Worm (Caenorhabditis elegans) whole organism, young adult: ENCODE results near the gene M176.11.

Source experiments
- B0019.2 ChIP-seq: fragments of 200-800 bp; sonication (Bioruptor generic); conservative IDR thresholded peaks from 2 replicates; pipeline ENCODE4 v1.3.6; 2022; ENCODE audit warnings: missing genetic modification reagents, missing genetic modification characterization, missing compliant biosample characterization
- B0261.1 ChIP-seq: sonication (generic microtip); optimal IDR thresholded peaks from 2 replicates; lab custom pipeline; 2016; ENCODE audit warnings: mild to moderate bottlenecking, missing genetic modification characterization, moderate library complexity, missing compliant biosample characterization
- K12H6.12 ChIP-seq: fragments of 200-800 bp; sonication (Bioruptor generic); optimal IDR thresholded peaks from 2 replicates; lab custom pipeline; 2018; ENCODE audit warnings: mild to moderate bottlenecking, missing genetic modification characterization, missing compliant biosample characterization
- T26A5.8 ChIP-seq: sonication (generic microtip); optimal IDR thresholded peaks from 2 replicates; lab custom pipeline; 2016; ENCODE audit warnings: missing genetic modification characterization, missing compliant biosample characterization
- Y53F4B.3 ChIP-seq: fragments of 200-800 bp; sonication (Bioruptor generic); IDR thresholded peaks from 2 replicates; pipeline ENCODE4 v1.3.6; 2022; ENCODE audit warnings: missing genetic modification reagents, missing genetic modification characterization, missing compliant biosample characterization
- Y53G8AR.9 ChIP-seq: fragments of 200-800 bp; sonication (Bioruptor generic); conservative IDR thresholded peaks from 2 replicates; pipeline ENCODE4 v1.3.6; 2022; ENCODE audit warnings: missing genetic modification reagents, missing genetic modification characterization, missing compliant biosample characterization
- athp-1 ChIP-seq: sonication (generic microtip); optimal IDR thresholded peaks from 2 replicates; lab custom pipeline; 2017; ENCODE audit warnings: mild to moderate bottlenecking, missing genetic modification characterization, missing compliant biosample characterization
- ccch-3 ChIP-seq: fragments of 200-800 bp; sonication (Bioruptor generic); optimal IDR thresholded peaks from 2 replicates; lab custom pipeline; 2018; ENCODE audit warnings: mild to moderate bottlenecking, missing genetic modification characterization, missing compliant biosample characterization
- cebp-1 ChIP-seq, 2 experiments: fragments of 200-800 bp in 1 of 2; sonication (Bioruptor generic) in 1 of 2; sonication (generic microtip) in 1 of 2; IDR thresholded peaks in 1 of 2; optimal IDR thresholded peaks in 1 of 2; 2 replicates each; pipeline versions ENCODE4 v1.3.6 to Lab custom; 2017 to 2022; ENCODE audit warnings: missing compliant biosample characterization in 2 of 2, missing genetic modification characterization in 2 of 2, mild to moderate bottlenecking in 1 of 2, missing genetic modification reagents in 1 of 2, moderate library complexity in 1 of 2
- ceh-100 ChIP-seq: fragments of 200-800 bp; sonication (Bioruptor generic); IDR thresholded peaks from 2 replicates; pipeline ENCODE4 v1.3.6; 2022; ENCODE audit warnings: missing genetic modification reagents, missing genetic modification characterization, missing compliant biosample characterization
- ceh-58 ChIP-seq: fragments of 200-800 bp; sonication (Bioruptor generic); IDR thresholded peaks from 2 replicates; pipeline ENCODE4 v1.3.6; 2022; ENCODE audit warnings: missing genetic modification characterization, missing compliant biosample characterization
- ceh-79 ChIP-seq: sonication (generic microtip); optimal IDR thresholded peaks from 2 replicates; lab custom pipeline; 2017; ENCODE audit warnings: mild to moderate bottlenecking, missing genetic modification characterization, missing compliant biosample characterization
- dpff-1 ChIP-seq: sonication (generic microtip); optimal IDR thresholded peaks from 2 replicates; lab custom pipeline; 2017; ENCODE audit warnings: mild to moderate bottlenecking, missing genetic modification characterization, missing compliant biosample characterization
- dpl-1 ChIP-seq: fragments of 150-350 bp; optimal IDR thresholded peaks from 2 replicates; lab custom pipeline; 2014; ENCODE audit warnings: missing biosample characterization, missing genetic modification reagents, missing genetic modification characterization
- ekl-4 ChIP-seq: fragments of 200-800 bp; sonication (Bioruptor generic); IDR thresholded peaks from 2 replicates; pipeline ENCODE4 v1.3.6; 2022; ENCODE audit warnings: missing genetic modification reagents, missing genetic modification characterization, missing compliant biosample characterization
- him-1 ChIP-seq: sonication (generic microtip); optimal IDR thresholded peaks from 2 replicates; lab custom pipeline; 2016; ENCODE audit warnings: missing genotype, missing genetic modification reagents, missing genetic modification characterization, missing compliant biosample characterization
- lin-40 ChIP-seq: sonication (generic microtip); optimal IDR thresholded peaks from 2 replicates; lab custom pipeline; 2016; ENCODE audit warnings: missing genetic modification characterization, mild to moderate bottlenecking, missing compliant biosample characterization, missing genotype, missing genetic modification reagents
- lsl-1 ChIP-seq: fragments of 200-800 bp; sonication (Bioruptor generic); optimal IDR thresholded peaks from 2 replicates; lab custom pipeline; 2018; ENCODE audit warnings: mild to moderate bottlenecking, missing genetic modification characterization, moderate library complexity, missing compliant biosample characterization
- madf-10 ChIP-seq: sonication (generic microtip); optimal IDR thresholded peaks from 2 replicates; lab custom pipeline; 2016; ENCODE audit warnings: mild to moderate bottlenecking, missing genetic modification characterization, missing compliant biosample characterization
- madf-3 ChIP-seq: fragments of 200-800 bp; sonication (Bioruptor generic); IDR thresholded peaks from 2 replicates; pipeline ENCODE4 v1.3.6; 2022; ENCODE audit warnings: missing genetic modification reagents, missing genetic modification characterization, missing compliant biosample characterization
- mel-28 ChIP-seq: sonication (generic microtip); optimal IDR thresholded peaks from 2 replicates; lab custom pipeline; 2016; ENCODE audit warnings: borderline replicate concordance, mild to moderate bottlenecking, missing genetic modification characterization, missing compliant biosample characterization
- nhr-179 ChIP-seq: sonication (generic microtip); optimal IDR thresholded peaks from 2 replicates; lab custom pipeline; 2016; ENCODE audit warnings: mild to moderate bottlenecking, missing genetic modification characterization, missing compliant biosample characterization
- nhr-80 ChIP-seq: sonication (generic microtip); optimal IDR thresholded peaks from 2 replicates; lab custom pipeline; 2016; ENCODE audit warnings: missing genetic modification characterization, missing compliant biosample characterization
- nhr-90 ChIP-seq: sonication (generic microtip); optimal IDR thresholded peaks from 2 replicates; lab custom pipeline; 2016; ENCODE audit warnings: missing genotype, mild to moderate bottlenecking, missing genetic modification characterization, missing compliant biosample characterization
- pbrm-1 ChIP-seq: fragments of 200-800 bp; sonication (Bioruptor generic); IDR thresholded peaks from 2 replicates; pipeline ENCODE4 v1.3.6; 2022; ENCODE audit warnings: missing genetic modification reagents, missing genetic modification characterization, missing compliant biosample characterization
- rcor-1 ChIP-seq: fragments of 200-800 bp; sonication (Bioruptor generic); IDR thresholded peaks from 2 replicates; pipeline ENCODE4 v1.3.6; 2022; ENCODE audit warnings: missing genetic modification reagents, missing genetic modification characterization, missing compliant biosample characterization
- rec-8 ChIP-seq, 2 experiments: sonication (generic microtip); optimal IDR thresholded peaks; 2 replicates each; lab custom pipeline; 2016; ENCODE audit warnings: mild to moderate bottlenecking in 2 of 2, missing genetic modification characterization in 2 of 2, missing genetic modification reagents in 2 of 2, missing genotype in 2 of 2, missing biosample characterization in 1 of 2, missing compliant biosample characterization in 1 of 2, moderate library complexity in 1 of 2
- snpc-3.4 ChIP-seq: sonication (generic microtip); optimal IDR thresholded peaks from 2 replicates; lab custom pipeline; 2017; ENCODE audit warnings: missing genetic modification characterization, mild to moderate bottlenecking, missing compliant biosample characterization, antibody characterized with exemption, moderate library complexity, missing genotype, missing genetic modification reagents
- unc-130 ChIP-seq: sonication (generic microtip); optimal IDR thresholded peaks from 2 replicates; lab custom pipeline; 2016; ENCODE audit warnings: missing genetic modification reagents, missing genetic modification characterization, missing compliant biosample characterization
- zim-3 ChIP-seq: sonication (generic microtip); optimal IDR thresholded peaks from 2 replicates; lab custom pipeline; 2017; ENCODE audit warnings: mild to moderate bottlenecking, missing genetic modification characterization, moderate library complexity, missing compliant biosample characterization

M176.11 gene

ce11 chrII:9418065-9418567 is 4.0 kb upstream of the M176.11 start, which contains the start of the genes M176.4 and M176.16:
TSS of gene M176.4 (plus strand) at chrII:9418365.
TSS of gene M176.16 (plus strand) at chrII:9418517.
- TF ChIP-seq unc-130, result no peak
- TF ChIP-seq madf-10 (tag; lab: Kevin White, UChicago), result no peak
- TF ChIP-seq nhr-80 (tag; lab: Kevin White, UChicago), result peak; percentile 53

DNA sequence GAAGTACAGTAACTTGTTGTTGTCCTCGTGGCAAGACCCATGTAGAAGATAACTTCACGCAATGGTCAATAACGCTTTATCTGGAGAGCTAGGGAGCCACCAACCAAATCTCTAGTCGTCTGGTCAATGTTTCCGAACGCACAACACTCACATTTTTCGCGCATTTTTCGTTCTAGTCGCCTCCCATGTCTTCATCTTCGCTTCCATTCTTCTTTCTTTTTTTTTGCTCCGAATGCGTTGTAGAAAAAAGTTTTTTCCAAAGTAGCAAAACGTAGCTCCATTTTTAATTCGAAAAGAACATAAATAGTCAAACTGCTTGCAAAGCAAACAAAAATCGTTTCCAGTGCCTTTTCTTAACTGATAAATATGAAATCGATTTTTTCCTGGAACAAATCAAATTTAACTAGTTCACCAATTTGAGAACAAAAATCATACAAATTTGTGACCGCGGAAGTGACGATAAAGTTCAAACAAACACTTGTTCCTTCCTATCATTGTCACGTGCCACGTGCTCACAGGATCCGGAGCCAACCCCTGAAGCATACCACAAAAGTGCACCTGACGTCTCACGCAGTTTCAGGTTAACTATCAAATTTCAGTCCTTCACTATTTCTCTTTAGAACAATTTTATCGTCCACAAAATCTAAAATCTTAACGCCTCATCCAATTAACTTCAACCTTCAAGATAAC is 3.1 kb upstream of the M176.11 start:
- no peak for TF ChIP-seq ekl-4 (GFP tag; lab: Robert Waterston, UW)
- peak; percentile 28 for TF ChIP-seq nhr-80 (tag; lab: Kevin White, UChicago)

DNA sequence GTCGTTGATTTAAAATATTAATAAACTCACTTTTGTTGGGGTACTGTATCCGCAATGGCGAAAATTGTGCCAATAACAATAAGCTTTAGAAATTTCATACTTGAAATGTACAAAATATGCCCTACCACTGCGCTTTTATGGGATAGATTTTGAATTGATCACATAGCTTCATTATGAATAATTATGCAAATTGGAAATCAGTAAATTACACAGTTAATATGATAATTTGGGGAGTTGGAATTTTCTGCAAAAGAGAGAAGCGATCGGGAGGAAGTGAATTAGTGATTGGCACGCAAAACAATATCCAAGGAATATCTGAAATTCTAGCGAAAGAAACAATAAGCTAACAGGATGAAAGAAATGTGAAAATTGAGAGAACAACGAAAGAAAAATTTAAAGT is 4.0 kb downstream of the M176.11 start, which contains the start of gene M176.10:
M176.10 (minus strand) TSS at position 101 of the 400 bp plus-strand sequence.
- TF ChIP-seq athp-1 (no peak), lin-40 (tag; lab: Kevin White, UChicago) (no peak), ceh-79 (tag; lab: Kevin White, UChicago) (no peak), nhr-90 (no peak), dpff-1 (no peak), him-1 (tag; lab: Kevin White, UChicago) (no peak), rcor-1 (GFP tag; lab: Robert Waterston, UW) (no peak)
- TF ChIP-seq, all 124 proteins: peak for 0

- TF ChIP-seq ceh-100 (GFP tag; lab: Robert Waterston, UW), result no peak
- no peak for TF ChIP-seq madf-3 (GFP tag; lab: Robert Waterston, UW)
- TF ChIP-seq snpc-3.4 (tag; lab: Kevin White, UChicago), result no peak
- TF ChIP-seq B0019.2 (GFP tag; lab: Robert Waterston, UW), result no peak
- no peak for TF ChIP-seq Y53F4B.3
- TF ChIP-seq unc-130, result no peak
- no peak for TF ChIP-seq dpl-1 (GFP tag; lab: Kevin White, UChicago)
- no peak for TF ChIP-seq cebp-1 (GFP tag; IDR thresholded peaks at IDR 0.05; lab: Robert Waterston, UW)
- no peak for TF ChIP-seq cebp-1 (tag; optimal IDR thresholded peaks at IDR 0.05; lab: Kevin White, UChicago)
- no peak for TF ChIP-seq K12H6.12 (tag; lab: Kevin White, UChicago)
- no peak for TF ChIP-seq ccch-3 (GFP tag; lab: Kevin White, UChicago)
- TF ChIP-seq Y53G8AR.9, result no peak
- no peak for TF ChIP-seq T26A5.8 (tag; lab: Kevin White, UChicago)
- TF ChIP-seq, all 124 proteins: peak for 0
These were observed 5.6 kb downstream of the M176.11 start, which contains the start of gene M176.5 for ce11 chrII:9427644-9428043. TSS of gene M176.5 (minus strand) at chrII:9427744.

DNA sequence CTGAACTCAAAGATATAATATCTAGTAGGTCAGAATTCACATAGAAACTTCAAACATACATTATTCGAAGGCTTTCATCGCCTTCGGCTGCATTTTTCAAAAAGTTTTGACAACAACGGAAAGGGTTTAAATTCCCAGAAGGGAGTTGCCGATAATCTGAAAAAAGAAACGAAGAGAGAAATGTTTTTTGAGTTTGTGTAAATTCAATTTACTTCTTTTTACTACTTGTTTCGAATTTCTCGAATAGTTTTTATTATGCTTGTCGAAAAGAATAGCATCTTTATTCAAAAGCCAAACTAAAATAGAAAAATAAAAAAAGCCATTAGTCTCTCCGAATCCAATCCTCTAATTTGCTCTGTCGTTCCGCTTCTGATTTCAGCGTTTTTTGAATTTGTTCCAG is 9.1 kb downstream of the M176.11 start:
- TF ChIP-seq lsl-1 (GFP tag; lab: Kevin White, UChicago) (no peak), rec-8 (tag; optimal IDR thresholded peaks at IDR 0.05; lab: Kevin White, UChicago) (no peak), mel-28 (tag; lab: Kevin White, UChicago) (no peak), ceh-58 (GFP tag; lab: Robert Waterston, UW) (no peak), B0261.1 (no peak), pbrm-1 (GFP tag; lab: Robert Waterston, UW) (no peak), nhr-179 (no peak), zim-3 (tag; lab: Kevin White, UChicago) (no peak)
